Fruit fly (Drosophila melanogaster) whole organism, wandering third instar larva: ENCODE data around the gene CG11560.

ENCODE experiments used
- OdsH ChIP-seq: fragments of 200-800 bp; sonication (Bioruptor generic); optimal IDR thresholded peaks from 2 replicates; lab custom pipeline; 2016; ENCODE audit warnings: missing biosample characterization, mild to moderate bottlenecking, missing genetic modification characterization
- usp ChIP-seq: fragments of >200 bp; optimal IDR thresholded peaks from 2 replicates; lab custom pipeline; 2017; ENCODE audit warnings: missing biosample characterization, missing genetic modification characterization

- TF ChIP-seq OdsH (no peak), usp (GFP tag; lab: Kevin White, UChicago) (no peak)
Observed at dm6 chr3L:12109045-12109632, 10.7 kb upstream of the CG11560 start.
